Worm (Caenorhabditis elegans) whole organism, L2 larva: Measurements from ENCODE around the gene C35A11.2.

ENCODE experiments used
- fos-1 ChIP-seq: fragments of 150-350 bp; optimal IDR thresholded peaks from 2 replicates; lab custom pipeline; 2014; ENCODE audit warnings: missing biosample characterization, missing genetic modification characterization
- snpc-4 ChIP-seq: fragments of 150-350 bp; optimal IDR thresholded peaks from 2 replicates; lab custom pipeline; 2014; ENCODE audit warnings: missing biosample characterization, missing genetic modification characterization
- unc-55 ChIP-seq: fragments of 150-350 bp; sonication (generic microtip); optimal IDR thresholded peaks from 3 replicates; lab custom pipeline; 2014; ENCODE audit warnings: missing biosample characterization, missing genetic modification reagents, missing genetic modification characterization

- TF ChIP-seq snpc-4 (tag; lab: Kevin White, UChicago), result no peak
- no peak for TF ChIP-seq unc-55 (GFP tag; lab: Kevin White, UChicago)
- no peak for TF ChIP-seq fos-1
These were observed 37.0 kb downstream of the C35A11.2 start, which contains the start of gene cyp-14A5 for ce11 chrV:5423120-5423519.
